Fruit fly (Drosophila melanogaster): Measurements from ENCODE around the gene FucT6.
A peak's percentile ranks its signal among the peaks of the same experiment; 100 is the strongest.
"Not testable (repeated sequence)": the region's sequence is repeated elsewhere in the genome, so short reads cannot be mapped to it uniquely, and the experiment has no call there.

FucT6 gene

dm6 chrX:11756892-11757291 is 47.1 kb upstream of the FucT6 start:
- TF ChIP-seq sd (tag; optimal IDR thresholded peaks at IDR 0.05) = peak; percentile 14
- TF ChIP-seq CG6175 (GFP tag; IDR thresholded peaks at IDR 0.05) = no peak
- peak; percentile 98 for TF ChIP-seq Blimp-1 (GFP tag; optimal IDR thresholded peaks at IDR 0.05)

dm6 chrX:11753973-11754372 is 44.2 kb upstream of the FucT6 start, which contains the start of gene m:
Gene m (plus strand): TSS chrX:11754273.
- TF ChIP-seq CG11398 (GFP tag; optimal IDR thresholded peaks at IDR 0.05); sr (GFP tag; IDR thresholded peaks at IDR 0.05); pum (GFP tag; optimal IDR thresholded peaks at IDR 0.05): not testable (repeated sequence)

- no peak for TF ChIP-seq Meics (GFP tag; optimal IDR thresholded peaks at IDR 0.05)
- TF ChIP-seq Ets65A (GFP tag) = peak; percentile 50
- TF ChIP-seq CG10462 (GFP tag; optimal IDR thresholded peaks at IDR 0.05) = no peak
- no peak for TF ChIP-seq prd (optimal IDR thresholded peaks at IDR 0.05)
- 0 out of 3 replicates have a peak, but pooled peaks have one; percentile 31 for TF ChIP-seq prd (GFP tag; IDR thresholded peaks at IDR 0.05)
- TF ChIP-seq gem (tag; optimal IDR thresholded peaks at IDR 0.05) = no peak
- no peak for TF ChIP-seq PHDP (tag; optimal IDR thresholded peaks at IDR 0.05)
- TF ChIP-seq CG9727 (GFP tag; optimal IDR thresholded peaks at IDR 0.05) = peak; percentile 7
- peak; percentile 18 for TF ChIP-seq Sox102F (GFP tag; optimal IDR thresholded peaks at IDR 0.05)
- peak in 1 of 2 experiments; percentile 37 for TF ChIP-seq bsh (GFP tag; optimal IDR thresholded peaks at IDR 0.05)
- TF ChIP-seq Neu2 (GFP tag; optimal IDR thresholded peaks at IDR 0.05; ENCODE audit: borderline replicate concordance) = no peak
- peak; percentile 41 for TF ChIP-seq CG1603 (tag; optimal IDR thresholded peaks at IDR 0.05)
- TF ChIP-seq CG10959 (GFP tag; IDR thresholded peaks at IDR 0.05) = no peak
- TF ChIP-seq row (GFP tag; IDR thresholded peaks at IDR 0.05) = peak; percentile 51; the same call in 1 of the 3 replicates
- TF ChIP-seq Blimp-1 (GFP tag; optimal IDR thresholded peaks at IDR 0.05) = peak; percentile 26
- TF ChIP-seq Xrp1 (GFP tag; IDR thresholded peaks at IDR 0.05) = peak; percentile 33; the same call in 1 of the 2 replicates
- TF ChIP-seq CG7372 (GFP tag; IDR thresholded peaks at IDR 0.05) = no peak
- 0 out of 2 replicates have a peak, but pooled peaks have one; percentile 22 for TF ChIP-seq sisA (GFP tag; IDR thresholded peaks at IDR 0.05)
- TF ChIP-seq sens (GFP tag) = peak; percentile 56
- TF ChIP-seq CG17612 (GFP tag; IDR thresholded peaks at IDR 0.05) = no peak
- no peak for TF ChIP-seq CG18764 (GFP tag; optimal IDR thresholded peaks at IDR 0.05)
- TF ChIP-seq CG4424 (GFP tag; optimal IDR thresholded peaks at IDR 0.05) = peak; percentile 19
- TF ChIP-seq rib (GFP tag; IDR thresholded peaks at IDR 0.05) = no peak
- peak; percentile 7 for TF ChIP-seq CG14710 (tag; optimal IDR thresholded peaks at IDR 0.05)
- TF ChIP-seq Xbp1 (GFP tag; optimal IDR thresholded peaks at IDR 0.05) = no peak
- TF ChIP-seq Hmx (GFP tag; optimal IDR thresholded peaks at IDR 0.05) = no peak
- TF ChIP-seq CG13296 (GFP tag; optimal IDR thresholded peaks at IDR 0.05) = no peak
- peak; percentile 28 for TF ChIP-seq CG10979 (tag; optimal IDR thresholded peaks at IDR 0.05)
- peak; percentile 2 for TF ChIP-seq Oli (tag; optimal IDR thresholded peaks at IDR 0.05)
These were observed 26.7 kb upstream of the FucT6 start for dm6 chrX:11736421-11736820.

- TF ChIP-seq Hand (GFP tag; optimal IDR thresholded peaks at IDR 0.05) (no peak), CG10654 (GFP tag; optimal IDR thresholded peaks at IDR 0.05) (no peak), CG3163 (GFP tag; optimal IDR thresholded peaks at IDR 0.05) (no peak), Dip3 (GFP tag; optimal IDR thresholded peaks at IDR 0.05) (no peak), CG17912 (GFP tag; optimal IDR thresholded peaks at IDR 0.05) (no peak), Hr3 (GFP tag; optimal IDR thresholded peaks at IDR 0.05) (no peak), ewg (GFP tag; optimal IDR thresholded peaks at IDR 0.05) (no peak), grau (tag; optimal IDR thresholded peaks at IDR 0.05) (no peak)
These were observed 24.0 kb upstream of the FucT6 start, which contains the start of gene inaF-A for dm6 chrX:11733795-11734194. Gene inaF-A (minus strand): TSS chrX:11733895.

Measured in whole organism, embryonic.